Fruit fly (Drosophila melanogaster) whole organism, adult: Measurements from ENCODE around the gene CG31821.
A peak's percentile ranks its signal among the peaks of the same experiment; 100 is the strongest.

Experiments
- CG11617 ChIP-seq: fragments of 200-800 bp; sonication (Bioruptor generic); optimal IDR thresholded peaks from 2 replicates; lab custom pipeline; 2017; ENCODE audit warnings: mild to moderate bottlenecking, missing biosample characterization, missing genetic modification reagents, missing genetic modification characterization
- Hr96 ChIP-seq: fragments of 200-800 bp; sonication (Bioruptor generic); optimal IDR thresholded peaks from 2 replicates; lab custom pipeline; 2016; ENCODE audit warnings: missing biosample characterization, missing genetic modification characterization
- cic ChIP-seq: fragments of 200-800 bp; sonication (Bioruptor generic); optimal IDR thresholded peaks from 2 replicates; lab custom pipeline; 2017; ENCODE audit warnings: missing biosample characterization, mild to moderate bottlenecking, missing genetic modification characterization, moderate library complexity
- kay ChIP-seq: fragments of 200-800 bp; sonication (Bioruptor generic); peaks from one replicate; lab custom pipeline; 2016; ENCODE audit warnings: missing biosample characterization, missing genetic modification characterization, borderline replicate concordance
- ovo ChIP-seq: fragments of 200-800 bp; sonication (Bioruptor generic); optimal IDR thresholded peaks from 2 replicates; lab custom pipeline; 2016; ENCODE audit warnings: missing biosample characterization, missing genetic modification characterization
- pad ChIP-seq: fragments of 200-800 bp; sonication (Bioruptor generic); optimal IDR thresholded peaks from 3 replicates; lab custom pipeline; 2017; ENCODE audit warnings: missing biosample characterization, missing genetic modification characterization, mild to moderate bottlenecking, moderate library complexity, missing genetic modification reagents
- tj ChIP-seq: fragments of 200-800 bp; sonication (Bioruptor generic); optimal IDR thresholded peaks from 3 replicates; lab custom pipeline; 2017; ENCODE audit warnings: missing biosample characterization, mild to moderate bottlenecking, missing genetic modification characterization, moderate library complexity

dm6 chr2L:15909826-15910225, 7.6 kb upstream of the CG31821 start:
- TF ChIP-seq Hr96 (no peak), pad (GFP tag; lab: Kevin White, UChicago) (no peak), cic (GFP tag; lab: Kevin White, UChicago) (no peak), CG11617 (GFP tag; lab: Kevin White, UChicago) (no peak), tj (GFP tag; lab: Kevin White, UChicago) (peak; percentile 82), ovo (GFP tag; lab: Kevin White, UChicago) (no peak), kay (GFP tag; lab: Kevin White, UChicago) (no peak)
